Worm (Caenorhabditis elegans) whole organism, midembryonic: ENCODE measurements around the gene K04F1.9.

Source experiments
- T22C8.4 ChIP-seq: fragments of 200-800 bp; sonication (Bioruptor generic); IDR thresholded peaks from 2 replicates; pipeline ENCODE4 v1.3.6; 2022; ENCODE audit warnings: missing genetic modification characterization, missing compliant biosample characterization
- cog-1 ChIP-seq: sonication (generic microtip); optimal IDR thresholded peaks from 2 replicates; lab custom pipeline; 2016; ENCODE audit warnings: missing genetic modification characterization, missing compliant biosample characterization
- flt-1 ChIP-seq: fragments of 200-800 bp; sonication (Bioruptor generic); IDR thresholded peaks from 2 replicates; pipeline ENCODE4 v1.3.6; 2022; ENCODE audit warnings: missing genetic modification characterization, missing compliant biosample characterization
- klf-2 ChIP-seq: fragments of 200-800 bp; sonication (Bioruptor generic); conservative IDR thresholded peaks from 2 replicates; pipeline ENCODE4 v1.3.6; 2022; ENCODE audit warnings: missing genetic modification reagents, missing genetic modification characterization, missing compliant biosample characterization
- ref-1 ChIP-seq: fragments of 200-800 bp; sonication (Bioruptor generic); conservative IDR thresholded peaks from 2 replicates; pipeline ENCODE4 v1.3.6; 2022; ENCODE audit warnings: missing genetic modification reagents, missing genetic modification characterization, missing compliant biosample characterization
- tab-1 ChIP-seq: fragments of 200-800 bp; sonication (Bioruptor generic); IDR thresholded peaks from 2 replicates; pipeline ENCODE4 v1.3.6; 2022; ENCODE audit warnings: missing genetic modification characterization, missing compliant biosample characterization

ce11 chrV:1631717-1632116, 33.3 kb upstream of the K04F1.9 start, which contains the start of gene irld-17:
- no peak for TF ChIP-seq T22C8.4 (GFP tag; lab: Robert Waterston, UW)
- no peak for TF ChIP-seq flt-1 (GFP tag; lab: Robert Waterston, UW)
- no peak for TF ChIP-seq ref-1
- TF ChIP-seq klf-2: no peak
- TF ChIP-seq cog-1 (tag; lab: Kevin White, UChicago): no peak
- no peak for TF ChIP-seq tab-1 (GFP tag; lab: Robert Waterston, UW)
